Fruit fly (Drosophila melanogaster): Measurements from ENCODE around the gene Rich.

- TF ChIP-seq CG11617 (GFP tag; optimal IDR thresholded peaks at IDR 0.05) = no peak
- TF ChIP-seq CG12768 (GFP tag; optimal IDR thresholded peaks at IDR 0.05) = no peak
- no peak for TF ChIP-seq cic (GFP tag; optimal IDR thresholded peaks at IDR 0.05)
- no peak for TF ChIP-seq CG1620 (GFP tag; optimal IDR thresholded peaks at IDR 0.05)
- TF ChIP-seq ovo (GFP tag; optimal IDR thresholded peaks at IDR 0.05) = no peak
- TF ChIP-seq Mnt (GFP tag; optimal IDR thresholded peaks at IDR 0.05) = no peak
- no peak for TF ChIP-seq Crg-1 (GFP tag; optimal IDR thresholded peaks at IDR 0.05)
- no peak for TF ChIP-seq CG5204 (GFP tag; optimal IDR thresholded peaks at IDR 0.05)
- TF ChIP-seq tj (GFP tag; optimal IDR thresholded peaks at IDR 0.05) = no peak
- TF ChIP-seq toe (GFP tag; optimal IDR thresholded peaks at IDR 0.05) = no peak
- TF ChIP-seq Hr96 (GFP tag; optimal IDR thresholded peaks at IDR 0.05) = no peak
- TF ChIP-seq CG7045 (GFP tag; optimal IDR thresholded peaks at IDR 0.05) = no peak
- TF ChIP-seq kay (GFP tag; ENCODE audit: borderline replicate concordance) = no peak
- no peak for TF ChIP-seq CG33017 (tag; optimal IDR thresholded peaks at IDR 0.05)
Measured at dm6 chr3L:22214725-22215124, 48.0 kb downstream of the Rich start.
